Fruit fly (Drosophila melanogaster) whole organism, larva: ENCODE data around the gene Nepl19.

ENCODE experiments used
- noc ChIP-seq: fragments of 200-800 bp; sonication (Bioruptor generic); optimal IDR thresholded peaks from 3 replicates; lab custom pipeline; 2019; ENCODE audit warnings: missing biosample characterization, mild to moderate bottlenecking, missing genetic modification characterization, moderate library complexity

Gene Nepl19

dm6 chr3R:28851530-28851929, 28.4 kb downstream of the Nepl19 start:
- TF ChIP-seq noc (tag; lab: Kevin White, UChicago) = no peak

- no peak for TF ChIP-seq noc (tag; lab: Kevin White, UChicago)
Observed at dm6 chr3R:28850662-28851257, 29.2 kb downstream of the Nepl19 start.

dm6 chr3R:28848693-28849470, 31.0 kb downstream of the Nepl19 start:
- TF ChIP-seq noc (tag; lab: Kevin White, UChicago) = no peak

dm6 chr3R:28847547-28848316, 32.2 kb downstream of the Nepl19 start:
- TF ChIP-seq noc (tag; lab: Kevin White, UChicago) = no peak

dm6 chr3R:28846877-28847529, 32.9 kb downstream of the Nepl19 start:
- no peak for TF ChIP-seq noc (tag; lab: Kevin White, UChicago)

- no peak for TF ChIP-seq noc (tag; lab: Kevin White, UChicago)
Observed at dm6 chr3R:28845981-28846380, 33.9 kb downstream of the Nepl19 start.

- peak; percentile 24 for TF ChIP-seq noc (tag; lab: Kevin White, UChicago)
Observed at dm6 chr3R:28845377-28845876, 34.5 kb downstream of the Nepl19 start.

- peak; percentile 72 for TF ChIP-seq noc (tag; lab: Kevin White, UChicago)
Observed at dm6 chr3R:28844611-28845376, 35.1 kb downstream of the Nepl19 start, which contains the start of the genes Apc and spg. Apc (minus strand) TSS chr3R:28844748. spg (plus strand) TSS chr3R:28845270.

dm6 chr3R:28843776-28844610, 35.9 kb downstream of the Nepl19 start:
- no peak for TF ChIP-seq noc (tag; lab: Kevin White, UChicago)

dm6 chr3R:28842431-28842830, 37.5 kb downstream of the Nepl19 start:
- no peak for TF ChIP-seq noc (tag; lab: Kevin White, UChicago)

dm6 chr3R:28841968-28842367, 38.0 kb downstream of the Nepl19 start:
- no peak for TF ChIP-seq noc (tag; lab: Kevin White, UChicago)

- TF ChIP-seq noc (tag; lab: Kevin White, UChicago) = no peak
Observed at dm6 chr3R:28840620-28841019, 39.3 kb downstream of the Nepl19 start.

- no peak for TF ChIP-seq noc (tag; lab: Kevin White, UChicago)
Observed at dm6 chr3R:28831626-28832267, 48.2 kb downstream of the Nepl19 start, which contains the start of gene WASp. WASp (minus strand) TSS chr3R:28832024.
